Worm (Caenorhabditis elegans): Measurements from ENCODE around the gene sms-1.
A peak's percentile ranks its signal among the peaks of the same experiment; 100 is the strongest.

DNA sequence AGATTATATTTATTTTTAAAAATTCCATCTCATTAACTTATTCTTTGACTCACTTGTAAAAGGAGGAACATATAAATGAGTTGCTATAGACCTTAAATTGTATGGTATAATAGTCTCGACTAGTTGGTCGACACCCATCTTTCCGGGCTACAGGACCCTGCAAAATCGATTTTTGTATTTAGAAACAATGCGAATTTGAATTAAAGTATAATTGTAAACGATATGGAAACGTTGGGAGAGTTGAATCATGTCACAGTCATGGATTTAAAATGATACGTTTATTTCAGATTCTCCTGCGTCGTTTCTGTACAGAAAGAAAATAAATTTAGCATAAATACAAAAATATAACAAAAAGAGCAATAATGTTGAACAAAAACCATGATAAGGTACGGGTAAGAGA lies 18.9 kb downstream of the sms-1 start, which contains the start of gene catp-8:
- TF ChIP-seq nhr-237 (tag; optimal IDR thresholded peaks at IDR 0.05), result no peak
- no peak for TF ChIP-seq elt-2 (tag; optimal IDR thresholded peaks at IDR 0.05)
- TF ChIP-seq snpc-4 (tag; optimal IDR thresholded peaks at IDR 0.05), result no peak
- no peak for TF ChIP-seq skn-1 (tag; optimal IDR thresholded peaks at IDR 0.05)
- TF ChIP-seq ama-1 (optimal IDR thresholded peaks at IDR 0.05), result peak; percentile 73
- TF ChIP-seq unc-39 (tag; optimal IDR thresholded peaks at IDR 0.05), result no peak
